Fruit fly (Drosophila melanogaster): ENCODE measurements around the gene CG7990.

CG7990 gene

dm6 chrX:19165144-19166011 is 36.4 kb downstream of the CG7990 start (continued):
- TF ChIP-seq Eip78C (GFP tag) (peak; percentile 86), fd85E (GFP tag; optimal IDR thresholded peaks at IDR 0.05) (no peak), CG1621 (tag; optimal IDR thresholded peaks at IDR 0.05) (peak; percentile 59), CG11294 (GFP tag; IDR thresholded peaks at IDR 0.05) (no peak), Eip75B (GFP tag; optimal IDR thresholded peaks at IDR 0.05) (no peak), vri (GFP tag; optimal IDR thresholded peaks at IDR 0.05) (peak; percentile 67), CG6163 (GFP tag; IDR thresholded peaks at IDR 0.05) (peak; percentile 78; the same call in 2 of the 3 replicates), acj6 (GFP tag; optimal IDR thresholded peaks at IDR 0.05) (no peak), Sox102F (GFP tag; optimal IDR thresholded peaks at IDR 0.05) (no peak), Lpt (GFP tag; optimal IDR thresholded peaks at IDR 0.05) (no peak), pdm3 (GFP tag; optimal IDR thresholded peaks at IDR 0.05) (peak; percentile 5), esn (GFP tag; optimal IDR thresholded peaks at IDR 0.05) (peak; percentile 16), CG32006 (GFP tag; optimal IDR thresholded peaks at IDR 0.05) (peak; percentile 54), CG6854 (GFP tag; optimal IDR thresholded peaks at IDR 0.05) (no peak), Hr38 (GFP tag; optimal IDR thresholded peaks at IDR 0.05) (no peak), CG34406 (GFP tag; optimal IDR thresholded peaks at IDR 0.05) (no peak), CG16779 (tag; optimal IDR thresholded peaks at IDR 0.05) (no peak), lz (GFP tag; optimal IDR thresholded peaks at IDR 0.05) (peak; percentile 12), Smox (GFP tag; optimal IDR thresholded peaks at IDR 0.05) (peak; percentile 17)

DNA sequence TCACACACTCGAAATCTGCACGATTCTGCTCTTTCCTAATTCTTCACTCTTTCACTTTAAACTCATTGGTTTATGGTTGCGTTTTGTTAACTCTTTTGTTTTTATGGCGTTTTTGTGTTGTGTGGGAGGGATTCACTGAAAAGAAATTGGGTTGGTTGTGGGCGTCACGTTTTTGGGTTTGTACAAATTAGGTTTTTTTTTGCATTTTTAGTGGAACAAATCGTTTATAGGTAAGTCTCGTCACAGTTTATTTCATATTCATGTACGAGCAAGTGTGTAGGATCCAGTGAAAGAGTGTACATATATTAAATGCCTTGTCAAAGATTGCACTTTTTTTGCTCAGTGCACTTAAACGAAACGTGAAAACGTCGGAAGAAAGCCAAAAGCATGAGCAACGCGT is 37.1 kb downstream of the CG7990 start:
- TF ChIP-seq vri (GFP tag; optimal IDR thresholded peaks at IDR 0.05) (peak; percentile 58), CG11294 (GFP tag; IDR thresholded peaks at IDR 0.05) (no peak), dac (GFP tag; optimal IDR thresholded peaks at IDR 0.05) (no peak), spab (GFP tag; optimal IDR thresholded peaks at IDR 0.05) (no peak), fkh (GFP tag; optimal IDR thresholded peaks at IDR 0.05) (no peak), Blimp-1 (GFP tag; optimal IDR thresholded peaks at IDR 0.05) (no peak), CG9139 (GFP tag; optimal IDR thresholded peaks at IDR 0.05) (no peak), Met (GFP tag; optimal IDR thresholded peaks at IDR 0.05) (peak; percentile 75), CG34406 (GFP tag; optimal IDR thresholded peaks at IDR 0.05) (peak; percentile 55), fd85E (GFP tag; optimal IDR thresholded peaks at IDR 0.05) (no peak), acj6 (GFP tag; optimal IDR thresholded peaks at IDR 0.05) (peak; percentile 47), CG16779 (tag; optimal IDR thresholded peaks at IDR 0.05) (no peak), Sox15 (GFP tag; optimal IDR thresholded peaks at IDR 0.05) (peak; percentile 45), esn (GFP tag; optimal IDR thresholded peaks at IDR 0.05) (peak; percentile 79), fd59A (GFP tag; optimal IDR thresholded peaks at IDR 0.05) (no peak), achi (GFP tag; optimal IDR thresholded peaks at IDR 0.05) (peak; percentile 24), CG6854 (GFP tag; optimal IDR thresholded peaks at IDR 0.05) (no peak), eg (GFP tag; IDR thresholded peaks at IDR 0.05) (no peak), CG6792 (GFP tag; optimal IDR thresholded peaks at IDR 0.05) (peak; percentile 53), CG11762 (GFP tag; optimal IDR thresholded peaks at IDR 0.05; ENCODE audit: insufficient read depth) (no peak), CG8632 (GFP tag; optimal IDR thresholded peaks at IDR 0.05) (peak; percentile 27), Sox102F (GFP tag; optimal IDR thresholded peaks at IDR 0.05) (peak; percentile 68), CG32006 (GFP tag; optimal IDR thresholded peaks at IDR 0.05) (peak; percentile 41), cyc (GFP tag; optimal IDR thresholded peaks at IDR 0.05) (peak; percentile 52), CG15336 (GFP tag; IDR thresholded peaks at IDR 0.05) (no peak), Eip75B (GFP tag; optimal IDR thresholded peaks at IDR 0.05) (peak; percentile 40), Eip93F (GFP tag; optimal IDR thresholded peaks at IDR 0.05) (no peak), CG11902 (GFP tag; optimal IDR thresholded peaks at IDR 0.05) (peak; percentile 18), salr (GFP tag; optimal IDR thresholded peaks at IDR 0.05) (no peak), Sox14 (GFP tag; optimal IDR thresholded peaks at IDR 0.05) (peak; percentile 49), CG4318 (GFP tag; optimal IDR thresholded peaks at IDR 0.05) (peak; percentile 19), CG10631 (GFP tag; optimal IDR thresholded peaks at IDR 0.05) (peak; percentile 46), svp (GFP tag) (peak; percentile 88), CG6276 (GFP tag; optimal IDR thresholded peaks at IDR 0.05) (no peak), CG3032 (tag; optimal IDR thresholded peaks at IDR 0.05) (no peak), CG31627 (GFP tag; optimal IDR thresholded peaks at IDR 0.05) (peak; percentile 80), CG3919 (GFP tag; optimal IDR thresholded peaks at IDR 0.05) (no peak), Ets21C (GFP tag; optimal IDR thresholded peaks at IDR 0.05) (peak; percentile 65), CG10669 (GFP tag; optimal IDR thresholded peaks at IDR 0.05) (no peak), OdsH (GFP tag; optimal IDR thresholded peaks at IDR 0.05) (peak; percentile 48)
